Worm (Caenorhabditis elegans): ENCODE data around the gene T05G5.5.

ce11 chrIII:9780665-9781304, 29.6 kb upstream of the T05G5.5 start, which contains the start of gene vha-1:
- no peak for TF ChIP-seq ceh-28 (tag; optimal IDR thresholded peaks at IDR 0.05)
- peak; percentile 40 for TF ChIP-seq lin-15B (tag; optimal IDR thresholded peaks at IDR 0.05)
- TF ChIP-seq fos-1 (tag; optimal IDR thresholded peaks at IDR 0.05): peak; percentile 25
- TF ChIP-seq skn-1 (tag; optimal IDR thresholded peaks at IDR 0.05): peak; percentile 4
- TF ChIP-seq mep-1 (tag; optimal IDR thresholded peaks at IDR 0.05): peak; percentile 92
- no peak for TF ChIP-seq egl-27 (tag; optimal IDR thresholded peaks at IDR 0.05)
- no peak for TF ChIP-seq unc-39 (tag; optimal IDR thresholded peaks at IDR 0.05)
- TF ChIP-seq nhr-42 (GFP tag; IDR thresholded peaks at IDR 0.05): no peak; the same call in 1 of the 2 replicates
- peak; percentile 80 for TF ChIP-seq nhr-11 (tag; optimal IDR thresholded peaks at IDR 0.05)
- TF ChIP-seq nhr-28 (tag; optimal IDR thresholded peaks at IDR 0.05): peak; percentile 92
- peak; percentile 63 for TF ChIP-seq nhr-102 (tag; optimal IDR thresholded peaks at IDR 0.05)
- peak; percentile 4 to 70 for TF ChIP-seq mdl-1 (tag; optimal IDR thresholded peaks at IDR 0.05)
- no peak for TF ChIP-seq tag-97 (GFP tag; IDR thresholded peaks at IDR 0.05)
- TF ChIP-seq spr-3 (GFP tag; optimal IDR thresholded peaks at IDR 0.05): no peak

Measured in whole organism, L4 larva.